Fruit fly (Drosophila melanogaster) whole organism, embryonic: Measurements from ENCODE around the gene sni.
A peak's percentile ranks its signal among the peaks of the same experiment; 100 is the strongest.

Source experiments
- Antp ChIP-seq: fragments of 200-800 bp; sonication (Bioruptor generic); optimal IDR thresholded peaks from 3 replicates; lab custom pipeline; 2016; ENCODE audit warnings: missing biosample characterization, missing genetic modification characterization
- Atf-2 ChIP-seq: fragments of 200-800 bp; sonication (Bioruptor generic); optimal IDR thresholded peaks from 2 replicates; lab custom pipeline; 2016; ENCODE audit warnings: missing biosample characterization, missing genetic modification characterization
- CG10654 ChIP-seq: fragments of 200-800 bp; sonication (Bioruptor generic); optimal IDR thresholded peaks from 2 replicates; lab custom pipeline; 2016; ENCODE audit warnings: missing biosample characterization, missing genetic modification characterization
- CG10979 ChIP-seq: fragments of 200-800 bp; sonication (Bioruptor generic); optimal IDR thresholded peaks from 2 replicates; lab custom pipeline; 2018; ENCODE audit warnings: missing biosample characterization, mild to moderate bottlenecking, missing genetic modification characterization, moderate library complexity
- CG11695 ChIP-seq: fragments of 200-800 bp; sonication (Bioruptor generic); IDR thresholded peaks from 3 replicates; pipeline ENCODE4 v1.3.6; 2022; ENCODE audit warnings: missing biosample characterization, missing genetic modification characterization
- CG1233 ChIP-seq: fragments of 200-800 bp; sonication (Bioruptor generic); optimal IDR thresholded peaks from 4 replicates; lab custom pipeline; 2018; ENCODE audit warnings: missing biosample characterization, mild to moderate bottlenecking, missing genetic modification characterization
- CG12769 ChIP-seq: fragments of 200-800 bp; sonication (Bioruptor generic); optimal IDR thresholded peaks from 2 replicates; lab custom pipeline; 2019; ENCODE audit warnings: missing biosample characterization, mild to moderate bottlenecking, missing genetic modification characterization, moderate library complexity
- CG13624 ChIP-seq: fragments of 200-800 bp; sonication (Bioruptor generic); optimal IDR thresholded peaks from 2 replicates; lab custom pipeline; 2016; ENCODE audit warnings: missing biosample characterization, missing genetic modification characterization
- CG15696 ChIP-seq: fragments of 200-800 bp; sonication (Bioruptor generic); optimal IDR thresholded peaks from 2 replicates; lab custom pipeline; 2019; ENCODE audit warnings: missing biosample characterization, mild to moderate bottlenecking, missing genetic modification characterization, moderate library complexity
- CG1832 ChIP-seq: fragments of 200-800 bp; sonication (Bioruptor generic); optimal IDR thresholded peaks from 2 replicates; lab custom pipeline; 2017; ENCODE audit warnings: missing biosample characterization, mild to moderate bottlenecking, missing genetic modification characterization, inconsistent platforms
- CG18619 ChIP-seq: fragments of 200-800 bp; sonication (Bioruptor generic); optimal IDR thresholded peaks from 3 replicates; lab custom pipeline; 2017; ENCODE audit warnings: missing biosample characterization, mild to moderate bottlenecking, missing genetic modification characterization
- CG18764 ChIP-seq: fragments of 200-800 bp; sonication (Bioruptor generic); optimal IDR thresholded peaks from 3 replicates; lab custom pipeline; 2016; ENCODE audit warnings: missing biosample characterization, missing genetic modification characterization
- CG30403 ChIP-seq: fragments of 200-800 bp; sonication (Bioruptor generic); optimal IDR thresholded peaks from 3 replicates; lab custom pipeline; 2016; ENCODE audit warnings: missing biosample characterization, missing genetic modification characterization
- CG3065 ChIP-seq: fragments of 200-800 bp; sonication (Bioruptor generic); optimal IDR thresholded peaks from 2 replicates; lab custom pipeline; 2016; ENCODE audit warnings: missing biosample characterization, missing genetic modification characterization
- CG4820 ChIP-seq: fragments of 200-800 bp; sonication (Bioruptor generic); optimal IDR thresholded peaks from 3 replicates; lab custom pipeline; 2016; ENCODE audit warnings: missing biosample characterization, missing genetic modification characterization
- CG6689 ChIP-seq: fragments of 200-800 bp; sonication (Bioruptor generic); IDR thresholded peaks from 2 replicates; pipeline ENCODE4 v1.3.6; 2022; ENCODE audit warnings: missing biosample characterization, missing genetic modification characterization
- CG9215 ChIP-seq: fragments of 200-800 bp; sonication (Bioruptor generic); IDR thresholded peaks from 2 replicates; pipeline ENCODE4 v1.3.6; 2022; ENCODE audit warnings: missing biosample characterization, missing genetic modification characterization
- CoRest ChIP-seq: fragments of 200-800 bp; sonication (Bioruptor generic); optimal IDR thresholded peaks from 3 replicates; lab custom pipeline; 2018; ENCODE audit warnings: missing biosample characterization, mild to moderate bottlenecking, missing genetic modification characterization, moderate library complexity
- Dbx ChIP-seq: fragments of 200-800 bp; sonication (Bioruptor generic); IDR thresholded peaks from 3 replicates; pipeline ENCODE4 v1.3.6; 2022; ENCODE audit warnings: missing biosample characterization, missing genetic modification characterization
- Gug ChIP-seq: fragments of 200-800 bp; sonication (Bioruptor generic); IDR thresholded peaks from 4 replicates; pipeline ENCODE4 v1.3.6; 2022; ENCODE audit warnings: missing biosample characterization, missing genetic modification characterization
- HmgZ ChIP-seq: fragments of 200-800 bp; sonication (Bioruptor generic); optimal IDR thresholded peaks from 2 replicates; lab custom pipeline; 2018; ENCODE audit warnings: missing biosample characterization, mild to moderate bottlenecking, missing genetic modification characterization
- Hr3 ChIP-seq: fragments of 200-800 bp; sonication (Bioruptor generic); optimal IDR thresholded peaks from 3 replicates; lab custom pipeline; 2016; ENCODE audit warnings: missing biosample characterization, missing genetic modification characterization
- Hr39 ChIP-seq: fragments of >200 bp; optimal IDR thresholded peaks from 2 replicates; lab custom pipeline; 2017
- Meics ChIP-seq: fragments of 200-800 bp; sonication (Bioruptor generic); optimal IDR thresholded peaks from 2 replicates; lab custom pipeline; 2017; ENCODE audit warnings: missing biosample characterization, mild to moderate bottlenecking, missing genetic modification characterization
- NFAT ChIP-seq: fragments of 200-800 bp; sonication (Bioruptor generic); IDR thresholded peaks from 2 replicates; pipeline ENCODE4 v1.3.6; 2022; ENCODE audit warnings: missing biosample characterization, missing genetic modification characterization
- Poxn ChIP-seq: fragments of 200-800 bp; sonication (Bioruptor generic); IDR thresholded peaks from 2 replicates; pipeline ENCODE4 v1.3.6; 2022; ENCODE audit warnings: missing biosample characterization, missing genetic modification characterization
- Sox102F ChIP-seq: fragments of 200-800 bp; sonication (Bioruptor generic); optimal IDR thresholded peaks from 2 replicates; lab custom pipeline; 2018; ENCODE audit warnings: missing biosample characterization, mild to moderate bottlenecking, missing genetic modification characterization, moderate library complexity
- Vsx1 ChIP-seq: fragments of 200-800 bp; sonication (Bioruptor generic); optimal IDR thresholded peaks from 2 replicates; lab custom pipeline; 2017; ENCODE audit warnings: missing biosample characterization, mild to moderate bottlenecking, missing genetic modification characterization, missing genetic modification reagents
- Xbp1 ChIP-seq: fragments of 200-800 bp; sonication (Bioruptor generic); optimal IDR thresholded peaks from 3 replicates; lab custom pipeline; 2016; ENCODE audit warnings: missing biosample characterization, mild to moderate bottlenecking, missing genetic modification characterization
- al ChIP-seq: fragments of 200-800 bp; sonication (Bioruptor generic); IDR thresholded peaks from 2 replicates; pipeline ENCODE4 v1.3.6; 2022; ENCODE audit warnings: missing biosample characterization, missing genetic modification characterization
- amos ChIP-seq: fragments of 200-800 bp; sonication (Bioruptor generic); IDR thresholded peaks from 2 replicates; pipeline ENCODE4 v1.3.6; 2022; ENCODE audit warnings: missing biosample characterization, missing genetic modification characterization; ENCODE audit not compliant: partially characterized antibody
- bcd ChIP-seq: fragments of 200-800 bp; sonication (Bioruptor generic); optimal IDR thresholded peaks from 2 replicates; lab custom pipeline; 2017; ENCODE audit warnings: missing biosample characterization, mild to moderate bottlenecking, missing genetic modification characterization
- chif ChIP-seq, 2 experiments: fragments of 200-800 bp; sonication (Bioruptor generic); optimal IDR thresholded peaks; 3 replicates each; lab custom pipeline; 2016; ENCODE audit warnings: missing biosample characterization in 2 of 2, missing genetic modification characterization in 2 of 2
- gcm ChIP-seq: fragments of 200-800 bp; sonication (Bioruptor generic); optimal IDR thresholded peaks from 2 replicates; lab custom pipeline; 2019; ENCODE audit warnings: missing biosample characterization, mild to moderate bottlenecking, missing genetic modification characterization, moderate library complexity
- ken ChIP-seq: fragments of 200-800 bp; sonication (Bioruptor generic); IDR thresholded peaks from 3 replicates; pipeline ENCODE4 v1.3.6; 2022; ENCODE audit warnings: missing biosample characterization, missing genetic modification characterization
- kni ChIP-seq: fragments of 200-800 bp; sonication (Bioruptor generic); optimal IDR thresholded peaks from 3 replicates; lab custom pipeline; 2017; ENCODE audit warnings: mild to moderate bottlenecking, missing biosample characterization, missing genetic modification reagents, missing genetic modification characterization
- lilli ChIP-seq: fragments of 200-800 bp; sonication (Bioruptor generic); optimal IDR thresholded peaks from 3 replicates; lab custom pipeline; 2016; ENCODE audit warnings: missing biosample characterization, missing genetic modification characterization
- nmo ChIP-seq: fragments of 200-800 bp; sonication (Bioruptor generic); optimal IDR thresholded peaks from 2 replicates; lab custom pipeline; 2018; ENCODE audit warnings: missing biosample characterization, mild to moderate bottlenecking, missing genetic modification characterization, moderate library complexity
- otp ChIP-seq: fragments of 200-800 bp; sonication (Bioruptor generic); IDR thresholded peaks from 3 replicates; pipeline ENCODE4, ENCODE4 v1.3.6; 2022; ENCODE audit warnings: missing biosample characterization, missing genetic modification characterization
- pan ChIP-seq, 4 experiments: fragments of >200 bp in 3 of 4; fragments of 200-800 bp in 1 of 4; sonication (Bioruptor generic) in 1 of 4; optimal IDR thresholded peaks in 3 of 4; IDR thresholded peaks in 1 of 4; 2 replicates each; pipeline versions ENCODE4 v1.3.6 to Lab custom; 2017 to 2022; ENCODE audit warnings: missing biosample characterization in 2 of 4, missing genetic modification characterization in 2 of 4, mixed read lengths in 1 of 4
- pnt ChIP-seq: fragments of 200-800 bp; sonication (Bioruptor generic); optimal IDR thresholded peaks from 3 replicates; lab custom pipeline; 2016; ENCODE audit warnings: missing biosample characterization, missing genetic modification characterization
- prd ChIP-seq, 3 experiments: fragments of >200 bp in 2 of 3; fragments of 200-800 bp in 1 of 3; sonication (Bioruptor generic) in 1 of 3; optimal IDR thresholded peaks in 2 of 3; IDR thresholded peaks in 1 of 3; 2 replicates in 2 of 3; 3 replicates in 1 of 3; pipeline versions ENCODE4 v1.3.6 to Lab custom; 2017 to 2022; ENCODE audit warnings: missing biosample characterization in 1 of 3, missing genetic modification characterization in 1 of 3
- row ChIP-seq: fragments of 200-800 bp; sonication (Bioruptor generic); IDR thresholded peaks from 3 replicates; pipeline ENCODE4 v1.3.6; 2022; ENCODE audit warnings: missing biosample characterization, missing genetic modification characterization
- sd ChIP-seq: fragments of 200-800 bp; sonication (Bioruptor generic); optimal IDR thresholded peaks from 3 replicates; lab custom pipeline; 2018; ENCODE audit warnings: missing biosample characterization, mild to moderate bottlenecking, missing genetic modification characterization, moderate library complexity
- sens ChIP-seq: fragments of 200-800 bp; sonication (Bioruptor generic); peaks from one replicate; lab custom pipeline; 2016; ENCODE audit warnings: missing biosample characterization, missing genetic modification characterization
- sob ChIP-seq: fragments of 200-800 bp; sonication (Bioruptor generic); IDR thresholded peaks from 2 replicates; pipeline ENCODE4 v1.3.6; 2022; ENCODE audit warnings: missing biosample characterization, missing genetic modification characterization
- tin ChIP-seq: fragments of 200-800 bp; sonication (Bioruptor generic); optimal IDR thresholded peaks from 3 replicates; lab custom pipeline; 2016; ENCODE audit warnings: missing biosample characterization, missing genetic modification characterization
- ttk ChIP-seq: fragments of 200-800 bp; sonication (Bioruptor generic); IDR thresholded peaks from 2 replicates; pipeline ENCODE4 v2.1.2; 2022; ENCODE audit warnings: missing biosample characterization, missing genetic modification characterization
- zf30C ChIP-seq: fragments of 200-800 bp; sonication (Bioruptor generic); optimal IDR thresholded peaks from 3 replicates; lab custom pipeline; 2018; ENCODE audit warnings: missing biosample characterization, mild to moderate bottlenecking, missing genetic modification characterization

sni gene

dm6 chrX:8273799-8274484 lies 30.1 kb upstream of the sni start, which contains the start of gene CG15343 (continued):
- TF ChIP-seq CG9215 (GFP tag; lab: Robert Waterston, UW): peak; percentile 34; the same call in 1 of the 2 replicates
- TF ChIP-seq CG18619: peak; percentile 32
- TF ChIP-seq tin (GFP tag; lab: Kevin White, UChicago): peak; percentile 19
- no peak for TF ChIP-seq Hr39 (lab: Kevin White, UChicago)
- TF ChIP-seq Hr3 (GFP tag; lab: Kevin White, UChicago): peak; percentile 19
- peak; percentile 79 for TF ChIP-seq sens (GFP tag; lab: Kevin White, UChicago)
- TF ChIP-seq CG6689 (GFP tag; lab: Robert Waterston, UW): 0 out of 2 replicates have a peak, but pooled peaks have one; percentile 10
- no peak for TF ChIP-seq otp (GFP tag; lab: Robert Waterston, UW)
- no peak for TF ChIP-seq CG1832
- peak; percentile 17 for TF ChIP-seq Sox102F (GFP tag; lab: Kevin White, UChicago)
- TF ChIP-seq CoRest: no peak
- peak; percentile 15 for TF ChIP-seq CG13624 (GFP tag; lab: Kevin White, UChicago)
- TF ChIP-seq CG18764 (GFP tag; lab: Kevin White, UChicago): no peak
- peak; percentile 49; the same call in 1 of the 2 replicates for TF ChIP-seq sob (GFP tag; lab: Robert Waterston, UW)
- TF ChIP-seq sd: peak; percentile 71
- peak; percentile 67 for TF ChIP-seq NFAT (GFP tag; lab: Robert Waterston, UW)
- no peak for TF ChIP-seq Poxn
- TF ChIP-seq CG10654: no peak
- TF ChIP-seq CG15696 (tag; lab: Kevin White, UChicago): peak; percentile 12
- peak; percentile 21 for TF ChIP-seq CG12769 (tag; lab: Kevin White, UChicago)
- TF ChIP-seq Antp: peak; percentile 26
- TF ChIP-seq Vsx1 (GFP tag; lab: Kevin White, UChicago): no peak
- TF ChIP-seq CG1233 (GFP tag; lab: Kevin White, UChicago): peak; percentile 15
- TF ChIP-seq gcm (GFP tag; lab: Kevin White, UChicago): no peak
- no peak for TF ChIP-seq CG4820 (GFP tag; lab: Kevin White, UChicago)
- peak; percentile 32 for TF ChIP-seq amos (GFP tag; lab: Robert Waterston, UW)
- TF ChIP-seq row (GFP tag; lab: Robert Waterston, UW): peak; percentile 79
- peak; percentile 34; the same call in 1 of the 2 replicates for TF ChIP-seq al
- TF ChIP-seq chif (GFP tag; optimal IDR thresholded peaks at IDR 0.05; lab: Kevin White, UChicago): peak in 1 of 2 experiments; percentile 21
- peak; percentile 4 for TF ChIP-seq CG10979
- TF ChIP-seq ttk (GFP tag; lab: Robert Waterston, UW): peak; percentile 42; the same call in 1 of the 2 replicates
- TF ChIP-seq prd (optimal IDR thresholded peaks at IDR 0.05; lab: Kevin White, UChicago): no peak
- peak; percentile 60 for TF ChIP-seq prd (GFP tag; IDR thresholded peaks at IDR 0.05; lab: Robert Waterston, UW)
- TF ChIP-seq kni: no peak
- TF ChIP-seq pan (optimal IDR thresholded peaks at IDR 0.05; lab: Kevin White, UChicago): no peak
- peak in 1 of 2 experiments; percentile 44 for TF ChIP-seq pan (GFP tag; optimal IDR thresholded peaks at IDR 0.05 in 1 of 2, IDR thresholded peaks at IDR 0.05 in 1 of 2)
- no peak for TF ChIP-seq ken (GFP tag; lab: Robert Waterston, UW)
- no peak for TF ChIP-seq CG3065
- peak; percentile 24 for TF ChIP-seq nmo (GFP tag; lab: Kevin White, UChicago)
- peak; percentile 31 for TF ChIP-seq bcd (GFP tag; lab: Kevin White, UChicago)
- peak; percentile 60; the same call in 1 of the 3 replicates for TF ChIP-seq Dbx (GFP tag; lab: Robert Waterston, UW)
- no peak for TF ChIP-seq pnt (GFP tag; lab: Kevin White, UChicago)
- TF ChIP-seq zf30C (GFP tag; lab: Kevin White, UChicago): no peak
- no peak for TF ChIP-seq HmgZ (tag; lab: Kevin White, UChicago)
- peak; percentile 49 for TF ChIP-seq Xbp1
- 0 out of 3 replicates have a peak, but pooled peaks have one; percentile 35 for TF ChIP-seq CG11695 (GFP tag; lab: Robert Waterston, UW)
- TF ChIP-seq Meics (GFP tag; lab: Kevin White, UChicago): peak; percentile 36
- peak; percentile 41 for TF ChIP-seq Atf-2
- peak; percentile 44 for TF ChIP-seq CG30403 (GFP tag; lab: Kevin White, UChicago)
- TF ChIP-seq lilli (GFP tag; lab: Kevin White, UChicago): peak; percentile 46
- TF ChIP-seq Gug: peak; percentile 68
